Worm (Caenorhabditis elegans): ENCODE measurements around the gene Y105C5A.8.
A peak's percentile ranks its signal among the peaks of the same experiment; 100 is the strongest.
"Not testable (repeated sequence)": the region's sequence is repeated elsewhere in the genome, so short reads cannot be mapped to it uniquely, and the experiment has no call there.

Y105C5A.8 gene

ce11 chrIV:15641699-15642098, 24.8 kb upstream of the Y105C5A.8 start, which contains the start of gene Y105C5A.12:
Y105C5A.12 (minus strand) TSS chrIV:15641799.
- not testable (repeated sequence) for TF ChIP-seq lin-13 (GFP tag; optimal IDR thresholded peaks at IDR 0.05); crh-2 (tag; optimal IDR thresholded peaks at IDR 0.05); ztf-1 (GFP tag; conservative IDR thresholded peaks at IDR 0.05)

ce11 chrIV:15640852-15641251, 24.0 kb upstream of the Y105C5A.8 start, which contains the start of gene Y105C5A.13:
Y105C5A.13 (plus strand) TSS chrIV:15641231.
- TF ChIP-seq sma-9 (GFP tag; optimal IDR thresholded peaks at IDR 0.05) (peak; percentile 7), sma-9 (tag; optimal IDR thresholded peaks at IDR 0.05) (no peak), snpc-4 (tag; optimal IDR thresholded peaks at IDR 0.05) (no peak), lin-11 (tag; optimal IDR thresholded peaks at IDR 0.05) (no peak), fos-1 (tag; optimal IDR thresholded peaks at IDR 0.05) (peak; percentile 94), ceh-16 (tag; optimal IDR thresholded peaks at IDR 0.05) (no peak), sem-4 (tag; optimal IDR thresholded peaks at IDR 0.05) (no peak), nhr-77 (tag; optimal IDR thresholded peaks at IDR 0.05) (no peak), nhr-237 (tag; optimal IDR thresholded peaks at IDR 0.05) (no peak), nhr-25 (tag; optimal IDR thresholded peaks at IDR 0.05) (no peak), lin-13 (GFP tag; optimal IDR thresholded peaks at IDR 0.05) (no peak), ceh-82 (tag; optimal IDR thresholded peaks at IDR 0.05) (no peak), ztf-1 (GFP tag; conservative IDR thresholded peaks at IDR 0.05) (no peak), aly-2 (tag; optimal IDR thresholded peaks at IDR 0.05) (no peak), nhr-129 (tag; optimal IDR thresholded peaks at IDR 0.05) (no peak), dmd-4 (tag; optimal IDR thresholded peaks at IDR 0.05) (no peak), nhr-21 (tag; optimal IDR thresholded peaks at IDR 0.05) (no peak), nhr-6 (tag; optimal IDR thresholded peaks at IDR 0.05) (no peak)

- no peak for TF ChIP-seq nhr-77 (tag; optimal IDR thresholded peaks at IDR 0.05)
- no peak for TF ChIP-seq nhr-21 (tag; optimal IDR thresholded peaks at IDR 0.05)
- TF ChIP-seq mdl-1 (tag; optimal IDR thresholded peaks at IDR 0.05) = no peak
Measured at ce11 chrIV:15639223-15639622, 22.4 kb upstream of the Y105C5A.8 start.

- TF ChIP-seq lin-11 (tag; optimal IDR thresholded peaks at IDR 0.05); unc-62 (GFP tag; optimal IDR thresholded peaks at IDR 0.05); lin-13 (GFP tag; optimal IDR thresholded peaks at IDR 0.05): not testable (repeated sequence)
Measured at ce11 chrIV:15635462-15635861, 18.6 kb upstream of the Y105C5A.8 start, which contains the start of gene Y105C5A.10. Y105C5A.10 (plus strand) TSS chrIV:15635762.

ce11 chrIV:15634240-15634789, 17.4 kb upstream of the Y105C5A.8 start, which contains the start of gene Y105C5A.1274:
Y105C5A.1274 (plus strand) TSS chrIV:15634739.
- TF ChIP-seq lsy-2 (tag; optimal IDR thresholded peaks at IDR 0.05); blmp-1 (tag; optimal IDR thresholded peaks at IDR 0.05; ENCODE audit: insufficient read depth); sma-9 (GFP tag; optimal IDR thresholded peaks at IDR 0.05); sma-9 (tag; optimal IDR thresholded peaks at IDR 0.05): not testable (repeated sequence)

- TF ChIP-seq nhr-77 (tag; optimal IDR thresholded peaks at IDR 0.05) (no peak), C34F6.9 (tag; optimal IDR thresholded peaks at IDR 0.05) (no peak), sem-4 (tag; optimal IDR thresholded peaks at IDR 0.05) (no peak), sma-3 (GFP tag; optimal IDR thresholded peaks at IDR 0.05) (no peak), nhr-129 (tag; optimal IDR thresholded peaks at IDR 0.05) (no peak), nhr-25 (tag; optimal IDR thresholded peaks at IDR 0.05) (no peak), elt-1 (tag; optimal IDR thresholded peaks at IDR 0.05) (no peak), ceh-82 (tag; optimal IDR thresholded peaks at IDR 0.05) (no peak), lsy-2 (tag; optimal IDR thresholded peaks at IDR 0.05) (no peak), ztf-11 (tag; optimal IDR thresholded peaks at IDR 0.05) (no peak), unc-39 (tag; optimal IDR thresholded peaks at IDR 0.05) (no peak), lin-39 (tag; optimal IDR thresholded peaks at IDR 0.05) (no peak)
Measured at ce11 chrIV:15631217-15631616, 14.3 kb upstream of the Y105C5A.8 start, which contains the start of gene Y105C5A.9. Y105C5A.9 (plus strand) TSS chrIV:15631517.

- TF ChIP-seq snpc-4 (tag; optimal IDR thresholded peaks at IDR 0.05) = no peak
- no peak for TF ChIP-seq sem-4 (tag; optimal IDR thresholded peaks at IDR 0.05)
- peak; percentile 45 for TF ChIP-seq nhr-25 (tag; optimal IDR thresholded peaks at IDR 0.05)
- peak; percentile 7 for TF ChIP-seq gmeb-1 (tag; optimal IDR thresholded peaks at IDR 0.05)
- no peak for TF ChIP-seq unc-55 (GFP tag; optimal IDR thresholded peaks at IDR 0.05)
- TF ChIP-seq elt-3 (tag; optimal IDR thresholded peaks at IDR 0.05) = no peak
Measured at ce11 chrIV:15617667-15618066, 796 bp upstream of the Y105C5A.8 start.
